Worm (Caenorhabditis elegans) whole organism, L1 larva: ENCODE measurements around the gene pars-1.

Experiments
- alr-1 ChIP-seq: fragments of 200-800 bp; sonication (Bioruptor generic); optimal IDR thresholded peaks from 2 replicates; lab custom pipeline; 2018; ENCODE audit warnings: borderline replicate concordance, mild to moderate bottlenecking, missing genetic modification characterization, missing compliant biosample characterization
- pax-3 ChIP-seq: fragments of 200-800 bp; sonication (Bioruptor generic); optimal IDR thresholded peaks from 2 replicates; lab custom pipeline; 2018; ENCODE audit warnings: mild to moderate bottlenecking, missing genetic modification characterization, moderate library complexity, missing compliant biosample characterization
- snpc-4 ChIP-seq: fragments of 150-350 bp; optimal IDR thresholded peaks from 2 replicates; lab custom pipeline; 2014; ENCODE audit warnings: missing biosample characterization, missing genetic modification characterization

- TF ChIP-seq snpc-4 (tag; lab: Kevin White, UChicago) (no peak), pax-3 (tag; lab: Kevin White, UChicago) (no peak), alr-1 (tag; lab: Kevin White, UChicago) (no peak)
Measured at ce11 chrIII:7287503-7287902, 48.7 kb downstream of the pars-1 start, which contains the start of gene ykt-6.
